Worm (Caenorhabditis elegans): ENCODE data around the gene W04D12.1.

The W04D12.1 gene

DNA sequence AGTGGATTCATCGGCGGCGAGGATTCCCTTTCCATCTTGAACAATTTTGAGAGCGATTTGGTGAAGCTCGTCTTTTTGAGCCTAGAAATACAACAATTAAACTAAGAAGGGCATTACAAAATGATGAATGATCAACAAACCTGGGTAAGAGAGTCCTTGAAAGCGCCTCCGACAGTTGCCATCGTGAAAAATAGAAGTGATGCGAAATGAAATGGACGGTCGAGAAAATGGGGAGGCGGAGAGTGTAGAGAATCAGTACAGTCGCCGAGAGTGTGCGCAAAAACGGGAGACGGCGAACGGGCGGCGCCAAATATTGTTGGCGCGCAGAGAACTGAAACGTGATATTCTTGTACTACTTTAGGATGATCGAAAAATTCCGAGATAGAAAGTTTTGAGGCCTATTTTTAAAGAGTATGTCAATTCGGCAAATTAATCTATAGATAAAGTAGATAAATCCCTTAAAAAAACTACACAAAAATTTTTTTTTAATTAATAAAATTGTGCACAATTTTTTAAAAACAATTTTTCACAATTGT is 39.5 kb downstream of the W04D12.1 start, which contains the start of gene aldo-2 (continued):
- peak; percentile 92 for TF ChIP-seq Y95B8A.8 (GFP tag; IDR thresholded peaks at IDR 0.05)
- TF ChIP-seq Y79H2A.3 (GFP tag; conservative IDR thresholded peaks at IDR 0.05): peak; percentile 75
- TF ChIP-seq unc-62 (GFP tag; optimal IDR thresholded peaks at IDR 0.05): no peak
- TF ChIP-seq D2030.7 (GFP tag; IDR thresholded peaks at IDR 0.05): peak; percentile 93
- no peak for TF ChIP-seq nhr-120 (GFP tag; IDR thresholded peaks at IDR 0.05)
- TF ChIP-seq B0261.1 (tag; optimal IDR thresholded peaks at IDR 0.05): no peak
- no peak for TF ChIP-seq attf-3 (GFP tag; conservative IDR thresholded peaks at IDR 0.05)
- TF ChIP-seq nhr-90 (tag; optimal IDR thresholded peaks at IDR 0.05): no peak
- no peak for TF ChIP-seq T26A5.8 (tag; optimal IDR thresholded peaks at IDR 0.05)
- peak; percentile 67 for TF ChIP-seq unc-130 (GFP tag; optimal IDR thresholded peaks at IDR 0.05)
- peak; percentile 94 for TF ChIP-seq ceh-91 (GFP tag; IDR thresholded peaks at IDR 0.05)
- TF ChIP-seq ztf-18 (tag; optimal IDR thresholded peaks at IDR 0.05): peak; percentile 37
- TF ChIP-seq cebp-2 (GFP tag; IDR thresholded peaks at IDR 0.05): no peak
- TF ChIP-seq snpc-1.3 (tag; optimal IDR thresholded peaks at IDR 0.05; ENCODE audit: insufficient read depth): no peak
- no peak for TF ChIP-seq sptf-2 (GFP tag; optimal IDR thresholded peaks at IDR 0.05)
- TF ChIP-seq ztf-3 (GFP tag; optimal IDR thresholded peaks at IDR 0.05): no peak
- TF ChIP-seq tbp1 (GFP tag; optimal IDR thresholded peaks at IDR 0.05): peak; percentile 55
- TF ChIP-seq pha-4 (tag; optimal IDR thresholded peaks at IDR 0.05): no peak
- peak; percentile 69 for TF ChIP-seq Y67H2A.10 (GFP tag; conservative IDR thresholded peaks at IDR 0.05)
- peak; percentile 97 for TF ChIP-seq madf-8 (GFP tag; conservative IDR thresholded peaks at IDR 0.05)
- TF ChIP-seq mcd-1 (GFP tag; IDR thresholded peaks at IDR 0.05): peak; percentile 69
- TF ChIP-seq madf-6 (GFP tag; IDR thresholded peaks at IDR 0.05): peak; percentile 99
- no peak for TF ChIP-seq lin-40 (tag; optimal IDR thresholded peaks at IDR 0.05)
- no peak for TF ChIP-seq somi-1 (GFP tag; optimal IDR thresholded peaks at IDR 0.05)
- TF ChIP-seq zim-3 (tag; optimal IDR thresholded peaks at IDR 0.05): peak; percentile 39
- no peak for TF ChIP-seq cebp-1 (GFP tag; IDR thresholded peaks at IDR 0.05)
- peak; percentile 42 for TF ChIP-seq cebp-1 (tag; optimal IDR thresholded peaks at IDR 0.05)
- no peak for TF ChIP-seq nfya-1 (tag; optimal IDR thresholded peaks at IDR 0.05; ENCODE audit: borderline replicate concordance, insufficient read depth)
- TF ChIP-seq lsl-1 (GFP tag; optimal IDR thresholded peaks at IDR 0.05): peak; percentile 82
- peak; percentile 87 for TF ChIP-seq ekl-4 (GFP tag; IDR thresholded peaks at IDR 0.05)
- peak; percentile 86 for TF ChIP-seq dox-1 (GFP tag; IDR thresholded peaks at IDR 0.05)
- TF ChIP-seq repo-1 (tag; optimal IDR thresholded peaks at IDR 0.05): no peak
- peak; percentile 92 for TF ChIP-seq madf-3 (GFP tag; IDR thresholded peaks at IDR 0.05)
- peak; percentile 53 for TF ChIP-seq ama-1 (optimal IDR thresholded peaks at IDR 0.05)
- peak in 1 of 2 experiments; percentile 15 for TF ChIP-seq ama-1 (GFP tag; optimal IDR thresholded peaks at IDR 0.05)
- peak; percentile 97 for TF ChIP-seq efl-1 (GFP tag; optimal IDR thresholded peaks at IDR 0.05)
- TF ChIP-seq madf-10 (tag; optimal IDR thresholded peaks at IDR 0.05): no peak
- TF ChIP-seq ZK185.1 (tag; optimal IDR thresholded peaks at IDR 0.05; ENCODE audit: poor library complexity, severe bottlenecking): peak; percentile 40
- TF ChIP-seq B0019.2 (GFP tag; conservative IDR thresholded peaks at IDR 0.05): peak; percentile 76
- TF ChIP-seq ztf-6 (GFP tag; IDR thresholded peaks at IDR 0.05): 0 out of 2 replicates have a peak, but pooled peaks have one; percentile 22
- TF ChIP-seq F39B2.1 (GFP tag; IDR thresholded peaks at IDR 0.05): no peak
- TF ChIP-seq egl-44 (GFP tag; IDR thresholded peaks at IDR 0.05): peak; percentile 44; the same call in 1 of the 2 replicates
- peak; percentile 84 for TF ChIP-seq C17E4.6 (GFP tag; IDR thresholded peaks at IDR 0.05)
- TF ChIP-seq hlh-12 (tag; optimal IDR thresholded peaks at IDR 0.05): no peak
- TF ChIP-seq tlf-1 (GFP tag; optimal IDR thresholded peaks at IDR 0.05): peak; percentile 84
- TF ChIP-seq F37B4.10 (GFP tag; IDR thresholded peaks at IDR 0.05): no peak
- TF ChIP-seq F49E8.2 (tag; optimal IDR thresholded peaks at IDR 0.05; ENCODE audit: insufficient read depth): peak; percentile 15
- TF ChIP-seq B0336.3 (GFP tag; IDR thresholded peaks at IDR 0.05): 0 out of 2 replicates have a peak, but pooled peaks have one; percentile 58
- peak; percentile 41; the same call in 1 of the 2 replicates for TF ChIP-seq attf-6 (GFP tag; IDR thresholded peaks at IDR 0.05)
